Worm (Caenorhabditis elegans) whole organism, young adult: Measurements from ENCODE around the gene frpr-9.
A peak's percentile ranks its signal among the peaks of the same experiment; 100 is the strongest.

Experiments
- B0019.2 ChIP-seq: fragments of 200-800 bp; sonication (Bioruptor generic); conservative IDR thresholded peaks from 2 replicates; pipeline ENCODE4 v1.3.6; 2022; ENCODE audit warnings: missing genetic modification reagents, missing genetic modification characterization, missing compliant biosample characterization
- B0035.1 ChIP-seq: sonication (generic microtip); optimal IDR thresholded peaks from 2 replicates; lab custom pipeline; 2016; ENCODE audit warnings: missing genetic modification characterization, mild to moderate bottlenecking, missing compliant biosample characterization, missing genotype, missing genetic modification reagents
- D2030.7 ChIP-seq: fragments of 200-800 bp; sonication (Bioruptor generic); IDR thresholded peaks from 2 replicates; pipeline ENCODE4 v1.3.6; 2022; ENCODE audit warnings: missing genetic modification reagents, missing genetic modification characterization, missing compliant biosample characterization
- F10E7.11 ChIP-seq: sonication (generic microtip); optimal IDR thresholded peaks from 2 replicates; lab custom pipeline; 2017; ENCODE audit warnings: mild to moderate bottlenecking, missing genetic modification characterization, moderate library complexity, missing compliant biosample characterization
- F33H1.4 ChIP-seq: fragments of 200-800 bp; sonication (Bioruptor generic); IDR thresholded peaks from 2 replicates; pipeline ENCODE4 v1.3.6; 2022; ENCODE audit warnings: missing genetic modification reagents, missing genetic modification characterization, missing compliant biosample characterization
- F39B2.1 ChIP-seq: fragments of 200-800 bp; sonication (Bioruptor generic); IDR thresholded peaks from 2 replicates; pipeline ENCODE4 v1.3.6; 2022; ENCODE audit warnings: missing genetic modification reagents, missing genetic modification characterization, missing compliant biosample characterization
- F57C9.4 ChIP-seq: sonication (generic microtip); optimal IDR thresholded peaks from 2 replicates; lab custom pipeline; 2017; ENCODE audit warnings: mild to moderate bottlenecking, missing genetic modification characterization, missing compliant biosample characterization
- K12H6.12 ChIP-seq: fragments of 200-800 bp; sonication (Bioruptor generic); optimal IDR thresholded peaks from 2 replicates; lab custom pipeline; 2018; ENCODE audit warnings: mild to moderate bottlenecking, missing genetic modification characterization, missing compliant biosample characterization
- T26A5.8 ChIP-seq: sonication (generic microtip); optimal IDR thresholded peaks from 2 replicates; lab custom pipeline; 2016; ENCODE audit warnings: missing genetic modification characterization, missing compliant biosample characterization
- Y67H2A.10 ChIP-seq: fragments of 200-800 bp; sonication (Bioruptor generic); conservative IDR thresholded peaks from 2 replicates; pipeline ENCODE4 v1.3.6; 2022; ENCODE audit warnings: missing genetic modification reagents, missing genetic modification characterization, missing compliant biosample characterization
- akir-1 ChIP-seq: fragments of 200-800 bp; sonication (Bioruptor generic); optimal IDR thresholded peaks from 2 replicates; lab custom pipeline; 2018; ENCODE audit warnings: mild to moderate bottlenecking, missing genetic modification characterization, moderate library complexity, missing compliant biosample characterization
- attf-3 ChIP-seq: fragments of 200-800 bp; sonication (Bioruptor generic); conservative IDR thresholded peaks from 2 replicates; pipeline ENCODE4 v1.3.6; 2022; ENCODE audit warnings: missing genetic modification reagents, missing genetic modification characterization, missing compliant biosample characterization
- cebp-1 ChIP-seq, 2 experiments: fragments of 200-800 bp in 1 of 2; sonication (Bioruptor generic) in 1 of 2; sonication (generic microtip) in 1 of 2; IDR thresholded peaks in 1 of 2; optimal IDR thresholded peaks in 1 of 2; 2 replicates each; pipeline versions ENCODE4 v1.3.6 to Lab custom; 2017 to 2022; ENCODE audit warnings: missing compliant biosample characterization in 2 of 2, missing genetic modification characterization in 2 of 2, mild to moderate bottlenecking in 1 of 2, missing genetic modification reagents in 1 of 2, moderate library complexity in 1 of 2
- cebp-2 ChIP-seq: fragments of 200-800 bp; sonication (Bioruptor generic); IDR thresholded peaks from 2 replicates; pipeline ENCODE4 v1.3.6; 2022; ENCODE audit warnings: missing genetic modification characterization, missing compliant biosample characterization
- ceh-100 ChIP-seq: fragments of 200-800 bp; sonication (Bioruptor generic); IDR thresholded peaks from 2 replicates; pipeline ENCODE4 v1.3.6; 2022; ENCODE audit warnings: missing genetic modification reagents, missing genetic modification characterization, missing compliant biosample characterization
- chd-7 ChIP-seq: sonication (generic microtip); optimal IDR thresholded peaks from 2 replicates; lab custom pipeline; 2016; ENCODE audit warnings: mild to moderate bottlenecking, missing genetic modification characterization, moderate library complexity, missing compliant biosample characterization
- dpff-1 ChIP-seq: sonication (generic microtip); optimal IDR thresholded peaks from 2 replicates; lab custom pipeline; 2017; ENCODE audit warnings: mild to moderate bottlenecking, missing genetic modification characterization, missing compliant biosample characterization
- egl-44 ChIP-seq: fragments of 200-800 bp; sonication (Bioruptor generic); IDR thresholded peaks from 2 replicates; pipeline ENCODE4 v1.3.6; 2022; ENCODE audit warnings: missing genetic modification reagents, missing genetic modification characterization, missing compliant biosample characterization
- ets-4 ChIP-seq: fragments of 200-800 bp; sonication (Bioruptor generic); optimal IDR thresholded peaks from 2 replicates; lab custom pipeline; 2018; ENCODE audit warnings: mild to moderate bottlenecking, missing genetic modification characterization, missing compliant biosample characterization
- hrde-1 ChIP-seq: sonication (generic microtip); optimal IDR thresholded peaks from 2 replicates; lab custom pipeline; 2016; ENCODE audit warnings: missing genetic modification characterization, mild to moderate bottlenecking, missing compliant biosample characterization, moderate library complexity, missing genotype, missing genetic modification reagents, borderline replicate concordance
- let-526 ChIP-seq: fragments of 200-800 bp; sonication (Bioruptor generic); IDR thresholded peaks from 2 replicates; pipeline ENCODE4 v1.3.6; 2022; ENCODE audit warnings: missing genetic modification reagents, missing genetic modification characterization, missing compliant biosample characterization
- lin-26 ChIP-seq: fragments of 200-800 bp; sonication (Bioruptor generic); IDR thresholded peaks from 2 replicates; pipeline ENCODE4 v1.3.6; 2022; ENCODE audit warnings: missing genetic modification reagents, missing genetic modification characterization, missing compliant biosample characterization
- lin-40 ChIP-seq: sonication (generic microtip); optimal IDR thresholded peaks from 2 replicates; lab custom pipeline; 2016; ENCODE audit warnings: missing genetic modification characterization, mild to moderate bottlenecking, missing compliant biosample characterization, missing genotype, missing genetic modification reagents
- lsl-1 ChIP-seq: fragments of 200-800 bp; sonication (Bioruptor generic); optimal IDR thresholded peaks from 2 replicates; lab custom pipeline; 2018; ENCODE audit warnings: mild to moderate bottlenecking, missing genetic modification characterization, moderate library complexity, missing compliant biosample characterization
- madf-10 ChIP-seq: sonication (generic microtip); optimal IDR thresholded peaks from 2 replicates; lab custom pipeline; 2016; ENCODE audit warnings: mild to moderate bottlenecking, missing genetic modification characterization, missing compliant biosample characterization
- mcd-1 ChIP-seq: fragments of 200-800 bp; sonication (Bioruptor generic); IDR thresholded peaks from 2 replicates; pipeline ENCODE4 v1.3.6; 2022; ENCODE audit warnings: missing genetic modification reagents, missing genetic modification characterization, missing compliant biosample characterization
- nfya-2 ChIP-seq: fragments of 200-800 bp; sonication (Bioruptor generic); IDR thresholded peaks from 2 replicates; pipeline ENCODE4 v1.3.6; 2022; ENCODE audit warnings: missing genetic modification reagents, missing genetic modification characterization, missing compliant biosample characterization
- nhr-179 ChIP-seq: sonication (generic microtip); optimal IDR thresholded peaks from 2 replicates; lab custom pipeline; 2016; ENCODE audit warnings: mild to moderate bottlenecking, missing genetic modification characterization, missing compliant biosample characterization
- nhr-27 ChIP-seq: fragments of 200-800 bp; sonication (Bioruptor generic); optimal IDR thresholded peaks from 2 replicates; lab custom pipeline; 2018; ENCODE audit warnings: mild to moderate bottlenecking, missing genetic modification characterization, moderate library complexity, missing compliant biosample characterization
- nhr-80 ChIP-seq: sonication (generic microtip); optimal IDR thresholded peaks from 2 replicates; lab custom pipeline; 2016; ENCODE audit warnings: missing genetic modification characterization, missing compliant biosample characterization
- nhr-90 ChIP-seq: sonication (generic microtip); optimal IDR thresholded peaks from 2 replicates; lab custom pipeline; 2016; ENCODE audit warnings: missing genotype, mild to moderate bottlenecking, missing genetic modification characterization, missing compliant biosample characterization
- rec-8 ChIP-seq, 2 experiments: sonication (generic microtip); optimal IDR thresholded peaks; 2 replicates each; lab custom pipeline; 2016; ENCODE audit warnings: mild to moderate bottlenecking in 2 of 2, missing genetic modification characterization in 2 of 2, missing genetic modification reagents in 2 of 2, missing genotype in 2 of 2, missing biosample characterization in 1 of 2, missing compliant biosample characterization in 1 of 2, moderate library complexity in 1 of 2
- snpc-4 ChIP-seq, 5 experiments: fragments of 150-350 bp in 1 of 5; sonication (generic microtip) in 4 of 5; optimal IDR thresholded peaks; 2 replicates each; lab custom pipeline; 2014 to 2018; ENCODE audit warnings: missing genetic modification characterization in 5 of 5, missing biosample characterization in 3 of 5, antibody characterized with exemption in 2 of 5, mild to moderate bottlenecking in 2 of 5, missing compliant biosample characterization in 2 of 5, missing genotype in 2 of 5, moderate library complexity in 2 of 5, missing genetic modification reagents in 1 of 5
- somi-1 ChIP-seq: fragments of 200-800 bp; sonication (Bioruptor generic); optimal IDR thresholded peaks from 2 replicates; lab custom pipeline; 2018; ENCODE audit warnings: mild to moderate bottlenecking, missing genetic modification characterization, missing compliant biosample characterization
- tbx-9 ChIP-seq: sonication (generic microtip); optimal IDR thresholded peaks from 2 replicates; lab custom pipeline; 2016; ENCODE audit warnings: borderline replicate concordance, missing genetic modification characterization, inconsistent platforms, missing compliant biosample characterization
- zfh-2 ChIP-seq: fragments of 200-800 bp; sonication (Bioruptor generic); conservative IDR thresholded peaks from 2 replicates; pipeline ENCODE4 v1.3.6; 2022; ENCODE audit warnings: missing genetic modification reagents, missing genetic modification characterization, missing compliant biosample characterization
- ztf-22 ChIP-seq: fragments of 200-800 bp; sonication (Bioruptor generic); optimal IDR thresholded peaks from 2 replicates; lab custom pipeline; 2018; ENCODE audit warnings: mild to moderate bottlenecking, missing genetic modification characterization, moderate library complexity, missing compliant biosample characterization
- ztf-25 ChIP-seq: fragments of 200-800 bp; sonication (Bioruptor generic); IDR thresholded peaks from 2 replicates; pipeline ENCODE4 v1.3.6; 2022; ENCODE audit warnings: missing genetic modification reagents, missing genetic modification characterization, missing compliant biosample characterization
- ztf-26 ChIP-seq: sonication (generic microtip); optimal IDR thresholded peaks from 2 replicates; lab custom pipeline; 2017; ENCODE audit warnings: missing genetic modification characterization, missing compliant biosample characterization
- ztf-28 ChIP-seq: fragments of 200-800 bp; sonication (Bioruptor generic); IDR thresholded peaks from 2 replicates; pipeline ENCODE4 v1.3.6; 2022; ENCODE audit warnings: missing genetic modification reagents, missing genetic modification characterization, missing compliant biosample characterization
- ztf-3 ChIP-seq: fragments of 200-800 bp; sonication (Bioruptor generic); optimal IDR thresholded peaks from 2 replicates; lab custom pipeline; 2018; ENCODE audit warnings: mild to moderate bottlenecking, missing genetic modification characterization, missing compliant biosample characterization

Gene frpr-9

DNA sequence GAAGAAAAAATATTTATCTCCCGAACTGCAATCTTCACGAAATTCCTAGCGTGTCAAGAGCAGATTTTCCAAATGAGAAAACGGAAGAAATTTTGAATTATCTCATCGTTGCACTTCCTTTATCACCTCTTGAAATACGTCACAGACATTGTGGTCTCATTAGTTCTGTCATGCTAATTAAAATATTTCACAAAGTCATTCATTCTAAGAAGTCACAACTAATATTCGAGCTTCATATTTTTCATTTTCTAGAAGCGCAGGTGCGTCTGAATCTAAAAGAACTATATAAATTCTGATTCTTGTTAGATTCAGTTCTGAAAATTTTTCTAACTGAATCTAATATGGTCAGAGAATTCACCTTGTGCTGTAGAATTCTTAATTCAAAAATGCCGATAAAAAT is 44.7 kb upstream of the frpr-9 start:
- TF ChIP-seq B0019.2: no peak

DNA sequence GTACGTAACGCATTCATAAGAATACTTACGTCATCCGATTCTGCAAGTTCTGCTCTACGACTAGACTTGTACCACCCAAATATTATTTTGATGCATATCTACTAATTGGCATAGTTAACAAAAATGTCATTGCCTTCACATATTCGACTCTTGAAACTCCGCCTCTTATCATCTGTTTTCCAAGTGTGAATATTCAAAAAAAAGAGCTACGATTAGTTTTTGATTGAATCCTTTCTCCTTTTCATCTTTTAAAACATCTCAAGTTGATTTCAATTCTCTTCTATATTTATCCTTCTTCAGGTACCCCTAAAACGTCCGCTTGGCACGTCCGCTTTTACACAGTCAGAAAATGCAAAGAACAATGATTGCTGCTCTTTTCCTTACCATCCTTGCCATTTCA is 44.0 kb upstream of the frpr-9 start, which contains the start of gene F17C11.2:
TSS of gene F17C11.2 (plus strand) at position 301 of the 400 bp plus-strand sequence.
- TF ChIP-seq chd-7 (tag; lab: Kevin White, UChicago) (no peak), dpff-1 (tag; lab: Kevin White, UChicago) (no peak), F33H1.4 (no peak), F39B2.1 (no peak), ztf-28 (GFP tag; lab: Robert Waterston, UW) (no peak), nhr-179 (no peak), nhr-27 (tag; lab: Kevin White, UChicago) (no peak), ets-4 (GFP tag; lab: Kevin White, UChicago) (no peak), nhr-90 (no peak), attf-3 (GFP tag; lab: Robert Waterston, UW) (no peak), nfya-2 (no peak), zfh-2 (GFP tag; lab: Robert Waterston, UW) (no peak)

ce11 chrV:10949511-10949910 is 42.4 kb upstream of the frpr-9 start, which contains the start of gene col-153:
Gene col-153 (plus strand): TSS chrV:10949811.
- TF ChIP-seq rec-8 (tag; optimal IDR thresholded peaks at IDR 0.05; lab: Kevin White, UChicago): no peak
- TF ChIP-seq, all 124 proteins: peak for 0

ce11 chrV:10951655-10952278 is 40.1 kb upstream of the frpr-9 start, which contains the start of gene F17C11.4:
Gene F17C11.4 (plus strand): TSS chrV:10951860.
- TF ChIP-seq cebp-1 (GFP tag; IDR thresholded peaks at IDR 0.05; lab: Robert Waterston, UW) (peak; percentile 77), cebp-1 (tag; optimal IDR thresholded peaks at IDR 0.05; lab: Kevin White, UChicago) (peak; percentile 91), somi-1 (GFP tag; lab: Kevin White, UChicago) (peak; percentile 85), T26A5.8 (tag; lab: Kevin White, UChicago) (no peak), madf-10 (tag; lab: Kevin White, UChicago) (peak; percentile 64), cebp-2 (GFP tag; lab: Robert Waterston, UW) (no peak), lin-40 (tag; lab: Kevin White, UChicago) (peak; percentile 67), D2030.7 (GFP tag; lab: Robert Waterston, UW) (no peak), mcd-1 (GFP tag; lab: Robert Waterston, UW) (peak; percentile 37; the same call in 1 of the 2 replicates), snpc-4 (GFP tag; optimal IDR thresholded peaks at IDR 0.05; lab: Kevin White, UChicago) (no peak), snpc-4 (tag; optimal IDR thresholded peaks at IDR 0.05; lab: Kevin White, UChicago) (peak in 2 of 4 experiments; percentile 33 to 40), ztf-25 (GFP tag; lab: Robert Waterston, UW) (no peak), F57C9.4 (tag; lab: Kevin White, UChicago) (peak; percentile 20), akir-1 (GFP tag; lab: Kevin White, UChicago) (no peak), hrde-1 (tag; lab: Kevin White, UChicago) (no peak), ztf-22 (GFP tag; lab: Kevin White, UChicago) (no peak), lsl-1 (no peak), ceh-100 (GFP tag; lab: Robert Waterston, UW) (no peak), nhr-80 (tag; lab: Kevin White, UChicago) (peak; percentile 85), K12H6.12 (tag; lab: Kevin White, UChicago) (peak; percentile 66), F10E7.11 (tag; lab: Kevin White, UChicago) (no peak), ztf-26 (tag; lab: Kevin White, UChicago) (peak; percentile 39), nhr-90 (peak; percentile 29), ztf-3 (GFP tag; lab: Kevin White, UChicago) (no peak), Y67H2A.10 (no peak), B0035.1 (no peak), tbx-9 (tag; lab: Kevin White, UChicago) (no peak), lin-26 (peak; percentile 66; the same call in 1 of the 2 replicates), nfya-2 (no peak), let-526 (0 out of 2 replicates have a peak, but pooled peaks have one; percentile 68), egl-44 (GFP tag; lab: Robert Waterston, UW) (0 out of 2 replicates have a peak, but pooled peaks have one; percentile 61)
